Worm (Caenorhabditis elegans): ENCODE measurements around the gene txt-10.

txt-10 gene

ce11 chrV:10493150-10493549 lies 39.5 kb downstream of the txt-10 start, which contains the start of gene ugt-33:
Gene ugt-33, plus strand, starts transcription at chrV:10493409.
- TF ChIP-seq unc-55 (GFP tag; optimal IDR thresholded peaks at IDR 0.05) (no peak), ceh-48 (tag; optimal IDR thresholded peaks at IDR 0.05) (no peak), ceh-45 (GFP tag; IDR thresholded peaks at IDR 0.05) (no peak), pax-1 (tag; optimal IDR thresholded peaks at IDR 0.05) (no peak), C08G9.2 (tag; optimal IDR thresholded peaks at IDR 0.05) (no peak), unc-3 (GFP tag; conservative IDR thresholded peaks at IDR 0.05) (no peak), unc-3 (tag; optimal IDR thresholded peaks at IDR 0.05) (no peak), hlh-8 (tag; optimal IDR thresholded peaks at IDR 0.05) (no peak), pqm-1 (tag; optimal IDR thresholded peaks at IDR 0.05) (no peak), dve-1 (tag; optimal IDR thresholded peaks at IDR 0.05) (no peak), K09A11.1 (tag; optimal IDR thresholded peaks at IDR 0.05; ENCODE audit: insufficient read depth) (no peak), rnt-1 (tag; optimal IDR thresholded peaks at IDR 0.05) (no peak), hlh-6 (tag; optimal IDR thresholded peaks at IDR 0.05) (no peak), ceh-19 (GFP tag; optimal IDR thresholded peaks at IDR 0.05) (no peak), nhr-11 (tag; optimal IDR thresholded peaks at IDR 0.05) (no peak), unc-86 (tag; optimal IDR thresholded peaks at IDR 0.05) (no peak), C38D4.7 (GFP tag; optimal IDR thresholded peaks at IDR 0.05) (no peak), eyg-1 (tag; optimal IDR thresholded peaks at IDR 0.05) (no peak)

ce11 chrV:10491443-10491842 lies 41.2 kb downstream of the txt-10 start, which contains the start of gene aqp-5:
Gene aqp-5, plus strand, starts transcription at chrV:10491743.
- TF ChIP-seq pha-4 (tag; optimal IDR thresholded peaks at IDR 0.05) = no peak
- no peak for TF ChIP-seq pros-1 (tag; optimal IDR thresholded peaks at IDR 0.05)
- no peak for TF ChIP-seq T23F11.4 (GFP tag; optimal IDR thresholded peaks at IDR 0.05)
- TF ChIP-seq dmd-4 (tag; optimal IDR thresholded peaks at IDR 0.05; ENCODE audit: borderline replicate concordance) = no peak
- TF ChIP-seq ttx-3 (tag; optimal IDR thresholded peaks at IDR 0.05) = no peak
- TF ChIP-seq sox-2 (GFP tag; IDR thresholded peaks at IDR 0.05) = no peak
- no peak for TF ChIP-seq pax-1 (tag; optimal IDR thresholded peaks at IDR 0.05)
- TF ChIP-seq C38D4.7 (GFP tag; optimal IDR thresholded peaks at IDR 0.05) = no peak
- no peak for TF ChIP-seq ama-1 (optimal IDR thresholded peaks at IDR 0.05)
- no peak for TF ChIP-seq pha-2 (tag; optimal IDR thresholded peaks at IDR 0.05)
- no peak for TF ChIP-seq ceh-19 (GFP tag; optimal IDR thresholded peaks at IDR 0.05)
- no peak for TF ChIP-seq hlh-13 (GFP tag; optimal IDR thresholded peaks at IDR 0.05)

ce11 chrV:10489998-10490397 lies 42.6 kb downstream of the txt-10 start, which contains the start of gene ncx-5:
Gene ncx-5, minus strand, starts transcription at chrV:10490098.
- no peak for TF ChIP-seq ceh-24 (tag; optimal IDR thresholded peaks at IDR 0.05)
- TF ChIP-seq ceh-9 (tag; optimal IDR thresholded peaks at IDR 0.05) = no peak
- no peak for TF ChIP-seq unc-3 (GFP tag; conservative IDR thresholded peaks at IDR 0.05)
- TF ChIP-seq unc-3 (tag; optimal IDR thresholded peaks at IDR 0.05) = no peak
- TF ChIP-seq odd-2 (tag; optimal IDR thresholded peaks at IDR 0.05) = no peak
- no peak for TF ChIP-seq C38D4.7 (GFP tag; optimal IDR thresholded peaks at IDR 0.05)

ce11 chrV:10485389-10485788 lies 47.2 kb downstream of the txt-10 start:
- TF ChIP-seq elt-2 (tag; optimal IDR thresholded peaks at IDR 0.05) (peak; percentile 43), unc-42 (tag; optimal IDR thresholded peaks at IDR 0.05) (no peak)

DNA sequence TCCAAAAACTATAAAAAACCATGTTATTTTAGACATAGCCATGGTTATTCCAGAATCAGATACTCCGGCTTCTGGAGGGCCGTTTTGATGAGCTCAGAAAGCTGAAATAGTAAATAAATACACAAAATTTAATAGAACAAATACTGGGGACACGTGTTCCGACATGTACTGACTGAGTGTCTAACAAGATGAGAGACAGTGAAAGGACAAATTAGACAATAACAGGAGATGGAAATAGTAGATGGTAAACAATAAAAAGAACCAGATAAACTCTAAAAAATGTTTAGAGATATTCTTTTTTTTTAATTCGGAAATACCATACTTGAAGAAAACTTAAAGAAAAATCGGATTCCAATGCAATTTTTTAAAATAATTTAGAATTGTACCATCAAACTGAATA lies 48.0 kb downstream of the txt-10 start, which contains the start of gene Y32F6B.1:
TSS of gene Y32F6B.1 (minus strand) at position 101 of the 400 bp plus-strand sequence.
- TF ChIP-seq lim-6 (tag; optimal IDR thresholded peaks at IDR 0.05) (no peak), rnt-1 (tag; optimal IDR thresholded peaks at IDR 0.05) (no peak), ceh-19 (GFP tag; optimal IDR thresholded peaks at IDR 0.05) (no peak), madf-2 (tag; optimal IDR thresholded peaks at IDR 0.05) (no peak), eyg-1 (tag; optimal IDR thresholded peaks at IDR 0.05) (no peak), K09A11.1 (tag; optimal IDR thresholded peaks at IDR 0.05; ENCODE audit: insufficient read depth) (no peak), nhr-11 (tag; optimal IDR thresholded peaks at IDR 0.05) (no peak), ceh-34 (tag; optimal IDR thresholded peaks at IDR 0.05) (no peak), syd-9 (tag; optimal IDR thresholded peaks at IDR 0.05) (no peak), unc-86 (tag; optimal IDR thresholded peaks at IDR 0.05) (no peak), nfya-1 (tag; optimal IDR thresholded peaks at IDR 0.05) (no peak), pros-1 (tag; optimal IDR thresholded peaks at IDR 0.05) (no peak), ceh-6 (GFP tag; optimal IDR thresholded peaks at IDR 0.05) (no peak)
